Worm (Caenorhabditis elegans) whole organism, young adult: ENCODE results near the gene T13F3.8.

Source experiments
- B0035.1 ChIP-seq: sonication (generic microtip); optimal IDR thresholded peaks from 2 replicates; lab custom pipeline; 2016; ENCODE audit warnings: missing genetic modification characterization, mild to moderate bottlenecking, missing compliant biosample characterization, missing genotype, missing genetic modification reagents
- F37B4.10 ChIP-seq: fragments of 200-800 bp; sonication (Bioruptor generic); IDR thresholded peaks from 2 replicates; pipeline ENCODE4 v1.3.6; 2022; ENCODE audit warnings: missing genetic modification characterization, missing compliant biosample characterization
- F57C9.4 ChIP-seq: sonication (generic microtip); optimal IDR thresholded peaks from 2 replicates; lab custom pipeline; 2017; ENCODE audit warnings: mild to moderate bottlenecking, missing genetic modification characterization, missing compliant biosample characterization
- T07F8.4 ChIP-seq: sonication (generic microtip); optimal IDR thresholded peaks from 2 replicates; lab custom pipeline; 2016; ENCODE audit warnings: mild to moderate bottlenecking, missing genetic modification characterization, moderate library complexity, missing compliant biosample characterization
- Y53F4B.3 ChIP-seq: fragments of 200-800 bp; sonication (Bioruptor generic); IDR thresholded peaks from 2 replicates; pipeline ENCODE4 v1.3.6; 2022; ENCODE audit warnings: missing genetic modification reagents, missing genetic modification characterization, missing compliant biosample characterization
- Y56A3A.18 ChIP-seq: fragments of 200-800 bp; sonication (Bioruptor generic); IDR thresholded peaks from 2 replicates; pipeline ENCODE4 v1.3.6; 2022; ENCODE audit warnings: missing genetic modification reagents, missing genetic modification characterization, missing compliant biosample characterization
- Y67H2A.10 ChIP-seq: fragments of 200-800 bp; sonication (Bioruptor generic); conservative IDR thresholded peaks from 2 replicates; pipeline ENCODE4 v1.3.6; 2022; ENCODE audit warnings: missing genetic modification reagents, missing genetic modification characterization, missing compliant biosample characterization
- Y95B8A.8 ChIP-seq: fragments of 200-800 bp; sonication (Bioruptor generic); IDR thresholded peaks from 2 replicates; pipeline ENCODE4 v1.3.6; 2022; ENCODE audit warnings: missing genetic modification reagents, missing genetic modification characterization, missing compliant biosample characterization
- ZK185.1 ChIP-seq: sonication (generic microtip); optimal IDR thresholded peaks from 2 replicates; lab custom pipeline; 2016; ENCODE audit warnings: mild to moderate bottlenecking, missing genetic modification characterization, missing compliant biosample characterization; ENCODE audit not compliant: poor library complexity, severe bottlenecking
- cebp-1 ChIP-seq, 2 experiments: fragments of 200-800 bp in 1 of 2; sonication (Bioruptor generic) in 1 of 2; sonication (generic microtip) in 1 of 2; IDR thresholded peaks in 1 of 2; optimal IDR thresholded peaks in 1 of 2; 2 replicates each; pipeline versions ENCODE4 v1.3.6 to Lab custom; 2017 to 2022; ENCODE audit warnings: missing compliant biosample characterization in 2 of 2, missing genetic modification characterization in 2 of 2, mild to moderate bottlenecking in 1 of 2, missing genetic modification reagents in 1 of 2, moderate library complexity in 1 of 2
- ceh-40 ChIP-seq: fragments of 200-800 bp; sonication (Bioruptor generic); IDR thresholded peaks from 2 replicates; pipeline ENCODE4 v1.3.6; 2022; ENCODE audit warnings: missing genetic modification characterization, missing compliant biosample characterization
- ceh-79 ChIP-seq: sonication (generic microtip); optimal IDR thresholded peaks from 2 replicates; lab custom pipeline; 2017; ENCODE audit warnings: mild to moderate bottlenecking, missing genetic modification characterization, missing compliant biosample characterization
- die-1 ChIP-seq: sonication (generic microtip); optimal IDR thresholded peaks from 2 replicates; lab custom pipeline; 2016; ENCODE audit warnings: missing genotype, mild to moderate bottlenecking, missing genetic modification characterization, missing compliant biosample characterization
- efl-1 ChIP-seq: fragments of 150-350 bp; optimal IDR thresholded peaks from 2 replicates; lab custom pipeline; 2014; ENCODE audit warnings: missing biosample characterization, missing genetic modification reagents, missing genetic modification characterization
- ekl-4 ChIP-seq: fragments of 200-800 bp; sonication (Bioruptor generic); IDR thresholded peaks from 2 replicates; pipeline ENCODE4 v1.3.6; 2022; ENCODE audit warnings: missing genetic modification reagents, missing genetic modification characterization, missing compliant biosample characterization
- fkh-3 ChIP-seq: sonication (generic microtip); optimal IDR thresholded peaks from 2 replicates; lab custom pipeline; 2016; ENCODE audit warnings: mild to moderate bottlenecking, missing genetic modification characterization, missing compliant biosample characterization
- lag-1 ChIP-seq: fragments of 200-800 bp; sonication (Bioruptor generic); IDR thresholded peaks from 2 replicates; pipeline ENCODE4 v1.3.6; 2022; ENCODE audit warnings: missing genetic modification reagents, missing genetic modification characterization, missing compliant biosample characterization
- lin-40 ChIP-seq: sonication (generic microtip); optimal IDR thresholded peaks from 2 replicates; lab custom pipeline; 2016; ENCODE audit warnings: missing genetic modification characterization, mild to moderate bottlenecking, missing compliant biosample characterization, missing genotype, missing genetic modification reagents
- lir-1 ChIP-seq: fragments of 200-800 bp; sonication (Bioruptor generic); conservative IDR thresholded peaks from 2 replicates; pipeline ENCODE4 v1.3.6; 2022; ENCODE audit warnings: missing genetic modification reagents, missing genetic modification characterization, missing compliant biosample characterization
- lsl-1 ChIP-seq: fragments of 200-800 bp; sonication (Bioruptor generic); optimal IDR thresholded peaks from 2 replicates; lab custom pipeline; 2018; ENCODE audit warnings: mild to moderate bottlenecking, missing genetic modification characterization, moderate library complexity, missing compliant biosample characterization
- nfyb-1 ChIP-seq: fragments of 200-800 bp; sonication (Bioruptor generic); IDR thresholded peaks from 2 replicates; pipeline ENCODE4 v1.3.6; 2022; ENCODE audit warnings: missing genetic modification reagents, missing genetic modification characterization, missing compliant biosample characterization
- nhr-120 ChIP-seq: fragments of 200-800 bp; sonication (Bioruptor generic); IDR thresholded peaks from 2 replicates; pipeline ENCODE4 v1.3.6; 2022; ENCODE audit warnings: missing genetic modification characterization, missing compliant biosample characterization
- nhr-90 ChIP-seq: sonication (generic microtip); optimal IDR thresholded peaks from 2 replicates; lab custom pipeline; 2016; ENCODE audit warnings: missing genotype, mild to moderate bottlenecking, missing genetic modification characterization, missing compliant biosample characterization
- pha-4 ChIP-seq: fragments of 150-350 bp; sonication (generic microtip); optimal IDR thresholded peaks from 2 replicates; lab custom pipeline; 2014; ENCODE audit warnings: missing biosample characterization, missing genetic modification reagents, missing genetic modification characterization
- rcor-1 ChIP-seq: fragments of 200-800 bp; sonication (Bioruptor generic); IDR thresholded peaks from 2 replicates; pipeline ENCODE4 v1.3.6; 2022; ENCODE audit warnings: missing genetic modification reagents, missing genetic modification characterization, missing compliant biosample characterization
- sptf-2 ChIP-seq: fragments of 200-800 bp; sonication (Bioruptor generic); optimal IDR thresholded peaks from 2 replicates; lab custom pipeline; 2018; ENCODE audit warnings: mild to moderate bottlenecking, missing genetic modification characterization, missing compliant biosample characterization
- tbp1 ChIP-seq: fragments of 200-800 bp; sonication (Bioruptor generic); optimal IDR thresholded peaks from 2 replicates; lab custom pipeline; 2018; ENCODE audit warnings: mild to moderate bottlenecking, missing genetic modification characterization, missing compliant biosample characterization
- zfh-2 ChIP-seq: fragments of 200-800 bp; sonication (Bioruptor generic); conservative IDR thresholded peaks from 2 replicates; pipeline ENCODE4 v1.3.6; 2022; ENCODE audit warnings: missing genetic modification reagents, missing genetic modification characterization, missing compliant biosample characterization
- ztf-25 ChIP-seq: fragments of 200-800 bp; sonication (Bioruptor generic); IDR thresholded peaks from 2 replicates; pipeline ENCODE4 v1.3.6; 2022; ENCODE audit warnings: missing genetic modification reagents, missing genetic modification characterization, missing compliant biosample characterization
- ztf-3 ChIP-seq: fragments of 200-800 bp; sonication (Bioruptor generic); optimal IDR thresholded peaks from 2 replicates; lab custom pipeline; 2018; ENCODE audit warnings: mild to moderate bottlenecking, missing genetic modification characterization, missing compliant biosample characterization

T13F3.8 gene

ce11 chrV:16249105-16249504 lies 20.5 kb upstream of the T13F3.8 start (continued):
- no peak for TF ChIP-seq zfh-2 (GFP tag; lab: Robert Waterston, UW)
- TF ChIP-seq Y56A3A.18 = no peak

- TF ChIP-seq sptf-2 (GFP tag; lab: Kevin White, UChicago) = no peak
- TF ChIP-seq pha-4 (tag; lab: Kevin White, UChicago) = no peak
- no peak for TF ChIP-seq ztf-3 (GFP tag; lab: Kevin White, UChicago)
- TF ChIP-seq nfyb-1 (GFP tag; lab: Robert Waterston, UW) = no peak
- TF ChIP-seq efl-1 (GFP tag; lab: Kevin White, UChicago) = no peak
- no peak for TF ChIP-seq Y56A3A.18
- TF ChIP-seq F37B4.10 (GFP tag; lab: Robert Waterston, UW) = no peak
These were observed 15.9 kb upstream of the T13F3.8 start, which contains the start of gene gcy-20 for ce11 chrV:16253687-16254086. TSS of gene gcy-20 (minus strand) at chrV:16253787.

- TF ChIP-seq lin-40 (tag; lab: Kevin White, UChicago) = no peak
- TF ChIP-seq ceh-40 = no peak
- no peak for TF ChIP-seq fkh-3
- TF ChIP-seq B0035.1 = no peak
- no peak for TF ChIP-seq tbp1 (GFP tag; lab: Kevin White, UChicago)
- TF ChIP-seq T07F8.4 (tag; lab: Kevin White, UChicago) = no peak
- TF ChIP-seq, all 124 proteins: peak for 0
These were observed 13.2 kb upstream of the T13F3.8 start, which contains the start of gene bgnt-1.3 for ce11 chrV:16256395-16256794. TSS of gene bgnt-1.3 (minus strand) at chrV:16256495.

- TF ChIP-seq lir-1 (GFP tag; lab: Robert Waterston, UW) (no peak), ZK185.1 (tag; lab: Kevin White, UChicago) (no peak), rcor-1 (no peak), ceh-79 (tag; lab: Kevin White, UChicago) (no peak), ztf-25 (no peak), nhr-120 (GFP tag; lab: Robert Waterston, UW) (no peak), ekl-4 (GFP tag; lab: Robert Waterston, UW) (no peak), die-1 (tag; lab: Kevin White, UChicago) (no peak)
- TF ChIP-seq, all 124 proteins: peak for 0
These were observed 11.5 kb upstream of the T13F3.8 start, which contains the start of gene nhr-218 for ce11 chrV:16258142-16258541. TSS of gene nhr-218 (plus strand) at chrV:16258442.

DNA sequence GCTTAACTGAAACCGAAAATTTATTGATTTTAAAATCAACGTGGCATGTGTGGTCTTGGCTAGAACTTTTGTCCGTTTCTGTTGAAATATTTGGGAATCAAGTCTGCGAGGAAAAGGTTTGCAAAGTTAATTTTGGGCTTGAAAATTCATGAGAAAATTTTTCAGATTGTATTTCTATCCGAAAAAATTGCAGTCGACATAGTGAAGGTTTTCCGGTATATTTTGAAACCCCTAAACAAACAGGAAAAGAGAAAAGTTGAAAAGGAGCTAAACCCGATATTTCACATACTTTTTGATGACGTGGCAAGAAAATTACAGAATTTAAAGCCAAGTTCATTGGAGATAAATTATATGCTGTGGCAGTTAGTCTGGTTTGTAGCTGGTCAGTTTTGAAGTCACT lies 9.9 kb upstream of the T13F3.8 start, which contains the start of gene nhr-127:
Gene nhr-127, plus strand, starts transcription at position 301 of the 400 bp plus-strand sequence.
- TF ChIP-seq nhr-90 (tag; lab: Kevin White, UChicago) (no peak), cebp-1 (GFP tag; IDR thresholded peaks at IDR 0.05; lab: Robert Waterston, UW) (no peak), cebp-1 (tag; optimal IDR thresholded peaks at IDR 0.05; lab: Kevin White, UChicago) (no peak), F57C9.4 (tag; lab: Kevin White, UChicago) (no peak), F37B4.10 (GFP tag; lab: Robert Waterston, UW) (no peak), lag-1 (GFP tag; lab: Robert Waterston, UW) (no peak), Y95B8A.8 (no peak), Y67H2A.10 (no peak)

DNA sequence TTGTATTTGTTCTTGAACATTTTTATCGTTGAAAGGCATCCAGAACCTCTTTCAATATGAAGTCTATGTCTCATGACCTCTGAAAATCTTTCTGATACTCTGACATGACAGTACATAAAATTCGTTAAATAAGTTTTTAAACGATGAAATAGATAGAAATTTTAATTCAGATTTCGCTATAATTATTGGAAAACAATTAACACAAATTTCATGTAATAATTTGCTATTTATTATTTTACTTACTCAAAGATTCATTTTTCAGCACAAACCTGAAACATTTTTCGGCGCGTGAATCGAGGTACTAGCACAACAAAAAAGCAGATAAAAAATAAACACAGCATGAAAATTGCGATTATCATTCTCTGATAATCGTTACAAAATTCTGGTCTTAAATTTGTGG lies 3.1 kb upstream of the T13F3.8 start, which contains the start of gene T13F3.4:
Gene T13F3.4, minus strand, starts transcription at position 101 of the 400 bp plus-strand sequence.
- TF ChIP-seq Y53F4B.3 (GFP tag; lab: Robert Waterston, UW) (no peak), lsl-1 (GFP tag; lab: Kevin White, UChicago) (no peak), pha-4 (tag; lab: Kevin White, UChicago) (no peak)
